Fruit fly (Drosophila melanogaster) whole organism: Measurements from ENCODE around the gene CG7778.

Experiments
- CG8478 ChIP-seq: fragments of >200 bp; optimal IDR thresholded peaks from 2 replicates; lab custom pipeline; 2018; ENCODE audit warnings: inconsistent platforms
- Dll ChIP-seq: fragments of >200 bp; optimal IDR thresholded peaks from 2 replicates; lab custom pipeline; 2017
- EcR ChIP-seq, 2 experiments: fragments of >200 bp; optimal IDR thresholded peaks; 2 replicates each; lab custom pipeline; 2017; ENCODE audit warnings: missing biosample characterization in 2 of 2, missing genetic modification characterization in 2 of 2, missing genetic modification reagents in 2 of 2
- pan ChIP-seq: fragments of >200 bp; optimal IDR thresholded peaks from 2 replicates; lab custom pipeline; 2017
- psq ChIP-seq: fragments of >200 bp; optimal IDR thresholded peaks from 2 replicates; lab custom pipeline; 2017
- usp ChIP-seq: fragments of >200 bp; optimal IDR thresholded peaks from 2 replicates; lab custom pipeline; 2017; ENCODE audit warnings: missing biosample characterization, missing genetic modification characterization, mixed read lengths

The CG7778 gene

dm6 chr2L:8384108-8384601 lies 37.7 kb downstream of the CG7778 start, which contains the start of the genes Dad1 and CG13384:
Gene Dad1, minus strand, starts transcription at chr2L:8384137.
Gene CG13384, plus strand, starts transcription at chr2L:8384455.
- no peak for TF ChIP-seq Dll (lab: Kevin White, UChicago)
- no peak for TF ChIP-seq pan (lab: Kevin White, UChicago)
- no peak for TF ChIP-seq usp (GFP tag; lab: Kevin White, UChicago)
- no peak for TF ChIP-seq psq (lab: Kevin White, UChicago)
- no peak for TF ChIP-seq EcR (GFP tag; optimal IDR thresholded peaks at IDR 0.05; lab: Kevin White, UChicago)
- no peak for TF ChIP-seq CG8478 (lab: Kevin White, UChicago)

dm6 chr2L:8384985-8385519 lies 38.6 kb downstream of the CG7778 start:
- no peak for TF ChIP-seq EcR (GFP tag; optimal IDR thresholded peaks at IDR 0.05; lab: Kevin White, UChicago)
- no peak for TF ChIP-seq CG8478 (lab: Kevin White, UChicago)
- no peak for TF ChIP-seq pan (lab: Kevin White, UChicago)

dm6 chr2L:8385849-8386248 lies 39.4 kb downstream of the CG7778 start:
- no peak for TF ChIP-seq CG8478 (lab: Kevin White, UChicago)
- no peak for TF ChIP-seq pan (lab: Kevin White, UChicago)
- TF ChIP-seq EcR (GFP tag; optimal IDR thresholded peaks at IDR 0.05; lab: Kevin White, UChicago): no peak
- no peak for TF ChIP-seq psq (lab: Kevin White, UChicago)
- no peak for TF ChIP-seq usp (GFP tag; lab: Kevin White, UChicago)
- no peak for TF ChIP-seq Dll (lab: Kevin White, UChicago)

dm6 chr2L:8389231-8389630 lies 42.8 kb downstream of the CG7778 start, which contains the start of gene CG42819:
Gene CG42819, minus strand, starts transcription at chr2L:8389331.
- TF ChIP-seq EcR (GFP tag; optimal IDR thresholded peaks at IDR 0.05; lab: Kevin White, UChicago) (no peak), Dll (lab: Kevin White, UChicago) (no peak), usp (GFP tag; lab: Kevin White, UChicago) (no peak), CG8478 (lab: Kevin White, UChicago) (no peak)

dm6 chr2L:8392298-8392697 lies 45.9 kb downstream of the CG7778 start, which contains the start of gene CG42820:
Gene CG42820, minus strand, starts transcription at chr2L:8392398.
- no peak for TF ChIP-seq pan (lab: Kevin White, UChicago)
- TF ChIP-seq usp (GFP tag; lab: Kevin White, UChicago): no peak
- no peak for TF ChIP-seq Dll (lab: Kevin White, UChicago)
- TF ChIP-seq psq (lab: Kevin White, UChicago): no peak
- TF ChIP-seq CG8478 (lab: Kevin White, UChicago): no peak
- TF ChIP-seq EcR (GFP tag; optimal IDR thresholded peaks at IDR 0.05; lab: Kevin White, UChicago): no peak

- TF ChIP-seq EcR (GFP tag; optimal IDR thresholded peaks at IDR 0.05; lab: Kevin White, UChicago) (no peak), Dll (lab: Kevin White, UChicago) (no peak), CG8478 (lab: Kevin White, UChicago) (no peak), psq (lab: Kevin White, UChicago) (no peak), pan (lab: Kevin White, UChicago) (no peak), usp (GFP tag; lab: Kevin White, UChicago) (no peak)
These were observed 46.7 kb downstream of the CG7778 start, which contains the start of gene Acp29AB for dm6 chr2L:8393122-8393521. Gene Acp29AB, minus strand, starts transcription at chr2L:8393222.

- TF ChIP-seq EcR (GFP tag; optimal IDR thresholded peaks at IDR 0.05; lab: Kevin White, UChicago) (no peak), Dll (lab: Kevin White, UChicago) (no peak), psq (lab: Kevin White, UChicago) (no peak), pan (lab: Kevin White, UChicago) (no peak), CG8478 (lab: Kevin White, UChicago) (no peak), usp (GFP tag; lab: Kevin White, UChicago) (no peak)
These were observed 47.8 kb downstream of the CG7778 start, which contains the start of gene lectin-29Ca for dm6 chr2L:8394180-8394579. Gene lectin-29Ca, minus strand, starts transcription at chr2L:8394280.

dm6 chr2L:8394840-8395239 lies 48.4 kb downstream of the CG7778 start, which contains the start of gene Peritrophin-15b:
Gene Peritrophin-15b, minus strand, starts transcription at chr2L:8394940.
- TF ChIP-seq EcR (GFP tag; optimal IDR thresholded peaks at IDR 0.05; lab: Kevin White, UChicago) (no peak), psq (lab: Kevin White, UChicago) (no peak), pan (lab: Kevin White, UChicago) (no peak), usp (GFP tag; lab: Kevin White, UChicago) (no peak), Dll (lab: Kevin White, UChicago) (no peak), CG8478 (lab: Kevin White, UChicago) (no peak)

dm6 chr2L:8395996-8396699 lies 49.7 kb downstream of the CG7778 start, which contains the start of the genes Peritrophin-15a and CG13385:
Gene Peritrophin-15a, minus strand, starts transcription at chr2L:8396096.
Gene CG13385, plus strand, starts transcription at chr2L:8396649.
- TF ChIP-seq Dll (lab: Kevin White, UChicago): no peak
- TF ChIP-seq pan (lab: Kevin White, UChicago): no peak

dm6 chr2L:8398721-8399120 lies 52.3 kb downstream of the CG7778 start, which contains the start of gene CG13386:
Gene CG13386, plus strand, starts transcription at chr2L:8399021.
- TF ChIP-seq psq (lab: Kevin White, UChicago) (no peak), usp (GFP tag; lab: Kevin White, UChicago) (no peak), pan (lab: Kevin White, UChicago) (no peak), Dll (lab: Kevin White, UChicago) (no peak), EcR (GFP tag; optimal IDR thresholded peaks at IDR 0.05; lab: Kevin White, UChicago) (no peak), CG8478 (lab: Kevin White, UChicago) (no peak)
